Worm (Caenorhabditis elegans) whole organism, L2 larva: ENCODE results near the gene T04B8.5.
"Not testable (repeated sequence)": the region's sequence is repeated elsewhere in the genome, so short reads cannot be mapped to it uniquely, and the experiment has no call there.

Experiments
- C34F6.9 ChIP-seq: fragments of 150-350 bp; optimal IDR thresholded peaks from 2 replicates; lab custom pipeline; 2014; ENCODE audit warnings: missing biosample characterization, missing genetic modification characterization
- F13H6.1 ChIP-seq: sonication (generic microtip); optimal IDR thresholded peaks from 2 replicates; lab custom pipeline; 2016; ENCODE audit warnings: missing genetic modification characterization, missing compliant biosample characterization
- R02D3.7 ChIP-seq: fragments of 150-350 bp; optimal IDR thresholded peaks from 2 replicates; lab custom pipeline; 2014; ENCODE audit warnings: missing biosample characterization, missing genetic modification characterization
- Y55F3AM.14 ChIP-seq: fragments of 200-800 bp; sonication (Bioruptor generic); optimal IDR thresholded peaks from 2 replicates; lab custom pipeline; 2018; ENCODE audit warnings: mild to moderate bottlenecking, missing genetic modification characterization, missing compliant biosample characterization
- alr-1 ChIP-seq: fragments of 150-350 bp; optimal IDR thresholded peaks from 2 replicates; lab custom pipeline; 2014; ENCODE audit warnings: missing biosample characterization, missing genetic modification characterization
- aly-2 ChIP-seq: fragments of 150-350 bp; optimal IDR thresholded peaks from 2 replicates; lab custom pipeline; 2014; ENCODE audit warnings: missing biosample characterization, missing genetic modification characterization
- blmp-1 ChIP-seq: sonication (generic microtip); optimal IDR thresholded peaks from 2 replicates; lab custom pipeline; 2017; ENCODE audit warnings: missing genetic modification characterization, mild to moderate bottlenecking, missing compliant biosample characterization, antibody characterized with exemption, moderate library complexity; ENCODE audit not compliant: insufficient read depth
- ceh-16 ChIP-seq: fragments of 150-350 bp; optimal IDR thresholded peaks from 2 replicates; lab custom pipeline; 2014; ENCODE audit warnings: missing biosample characterization, missing genetic modification characterization
- ceh-82 ChIP-seq: fragments of 150-350 bp; optimal IDR thresholded peaks from 2 replicates; lab custom pipeline; 2014; ENCODE audit warnings: missing biosample characterization, missing genetic modification characterization
- crh-2 ChIP-seq: sonication (generic microtip); optimal IDR thresholded peaks from 2 replicates; lab custom pipeline; 2017; ENCODE audit warnings: missing biosample characterization, missing genetic modification characterization
- dmd-4 ChIP-seq: sonication (generic microtip); optimal IDR thresholded peaks from 2 replicates; lab custom pipeline; 2017; ENCODE audit warnings: missing biosample characterization, missing genetic modification characterization
- fos-1 ChIP-seq: fragments of 150-350 bp; optimal IDR thresholded peaks from 2 replicates; lab custom pipeline; 2014; ENCODE audit warnings: missing biosample characterization, missing genetic modification characterization
- gmeb-1 ChIP-seq: fragments of 150-350 bp; optimal IDR thresholded peaks from 2 replicates; lab custom pipeline; 2014; ENCODE audit warnings: missing biosample characterization, missing genetic modification characterization
- lin-11 ChIP-seq: fragments of 150-350 bp; sonication (generic microtip); optimal IDR thresholded peaks from 2 replicates; lab custom pipeline; 2014; ENCODE audit warnings: missing biosample characterization, missing genetic modification characterization, inconsistent platforms, mixed read lengths
- lin-13 ChIP-seq: fragments of 150-350 bp; optimal IDR thresholded peaks from 2 replicates; lab custom pipeline; 2014; ENCODE audit warnings: missing biosample characterization, missing genetic modification reagents, missing genetic modification characterization
- lsy-2 ChIP-seq, 2 experiments: fragments of 150-350 bp in 1 of 2; sonication (generic microtip) in 1 of 2; optimal IDR thresholded peaks; 2 replicates each; lab custom pipeline; 2014 to 2017; ENCODE audit warnings: missing biosample characterization in 2 of 2, missing genetic modification characterization in 2 of 2
- mab-5 ChIP-seq: fragments of 150-350 bp; optimal IDR thresholded peaks from 2 replicates; lab custom pipeline; 2014; ENCODE audit warnings: missing biosample characterization, missing genetic modification characterization
- mbf-1 ChIP-seq: sonication (generic microtip); optimal IDR thresholded peaks from 2 replicates; lab custom pipeline; 2017; ENCODE audit warnings: missing biosample characterization, missing genetic modification characterization
- mdl-1 ChIP-seq, 2 experiments: fragments of 150-350 bp in 1 of 2; sonication (generic microtip) in 1 of 2; optimal IDR thresholded peaks; 2 replicates each; lab custom pipeline; 2017; ENCODE audit warnings: missing biosample characterization in 2 of 2, missing genetic modification characterization in 2 of 2
- nhr-10 ChIP-seq: sonication (generic microtip); optimal IDR thresholded peaks from 2 replicates; lab custom pipeline; 2017; ENCODE audit warnings: missing biosample characterization, missing genetic modification characterization
- nhr-12 ChIP-seq: fragments of 150-350 bp; optimal IDR thresholded peaks from 2 replicates; lab custom pipeline; 2014; ENCODE audit warnings: missing biosample characterization, missing genetic modification characterization
- nhr-129 ChIP-seq: fragments of 150-350 bp; optimal IDR thresholded peaks from 2 replicates; lab custom pipeline; 2014; ENCODE audit warnings: missing biosample characterization, missing genetic modification characterization
- nhr-21 ChIP-seq: fragments of 150-350 bp; optimal IDR thresholded peaks from 2 replicates; lab custom pipeline; 2014; ENCODE audit warnings: missing biosample characterization, missing genetic modification characterization
- nhr-23 ChIP-seq: fragments of 150-350 bp; optimal IDR thresholded peaks from 2 replicates; lab custom pipeline; 2014; ENCODE audit warnings: missing biosample characterization, missing genetic modification reagents, missing genetic modification characterization
- nhr-237 ChIP-seq: fragments of 150-350 bp; optimal IDR thresholded peaks from 2 replicates; lab custom pipeline; 2014; ENCODE audit warnings: missing biosample characterization, missing genetic modification characterization
- nhr-25 ChIP-seq: fragments of 150-350 bp; sonication (generic microtip); optimal IDR thresholded peaks from 3 replicates; lab custom pipeline; 2014; ENCODE audit warnings: missing biosample characterization, missing genetic modification characterization
- peb-1 ChIP-seq: fragments of 150-350 bp; optimal IDR thresholded peaks from 2 replicates; lab custom pipeline; 2014; ENCODE audit warnings: missing biosample characterization, missing genetic modification characterization
- skn-1 ChIP-seq: sonication (generic microtip); optimal IDR thresholded peaks from 2 replicates; lab custom pipeline; 2017; ENCODE audit warnings: missing biosample characterization, missing genetic modification characterization
- sma-3 ChIP-seq: sonication (generic microtip); optimal IDR thresholded peaks from 2 replicates; lab custom pipeline; 2016; ENCODE audit warnings: missing genetic modification reagents, missing genetic modification characterization, missing compliant biosample characterization
- sma-9 ChIP-seq, 2 experiments: fragments of 150-350 bp in 1 of 2; sonication (generic microtip) in 1 of 2; optimal IDR thresholded peaks; 2 replicates each; lab custom pipeline; 2014 to 2016; ENCODE audit warnings: missing genetic modification characterization in 2 of 2, mild to moderate bottlenecking in 1 of 2, missing biosample characterization in 1 of 2, missing compliant biosample characterization in 1 of 2, missing genetic modification reagents in 1 of 2, moderate library complexity in 1 of 2
- snpc-4 ChIP-seq: fragments of 150-350 bp; optimal IDR thresholded peaks from 2 replicates; lab custom pipeline; 2014; ENCODE audit warnings: missing biosample characterization, missing genetic modification characterization
- unc-55 ChIP-seq: fragments of 150-350 bp; sonication (generic microtip); optimal IDR thresholded peaks from 3 replicates; lab custom pipeline; 2014; ENCODE audit warnings: missing biosample characterization, missing genetic modification reagents, missing genetic modification characterization
- unc-62 ChIP-seq: fragments of 150-350 bp; optimal IDR thresholded peaks from 2 replicates; lab custom pipeline; 2014; ENCODE audit warnings: missing biosample characterization, missing genetic modification reagents, missing genetic modification characterization
- ztf-4 ChIP-seq: fragments of 150-350 bp; optimal IDR thresholded peaks from 2 replicates; lab custom pipeline; 2014; ENCODE audit warnings: missing biosample characterization, missing genetic modification characterization

Gene T04B8.5

DNA sequence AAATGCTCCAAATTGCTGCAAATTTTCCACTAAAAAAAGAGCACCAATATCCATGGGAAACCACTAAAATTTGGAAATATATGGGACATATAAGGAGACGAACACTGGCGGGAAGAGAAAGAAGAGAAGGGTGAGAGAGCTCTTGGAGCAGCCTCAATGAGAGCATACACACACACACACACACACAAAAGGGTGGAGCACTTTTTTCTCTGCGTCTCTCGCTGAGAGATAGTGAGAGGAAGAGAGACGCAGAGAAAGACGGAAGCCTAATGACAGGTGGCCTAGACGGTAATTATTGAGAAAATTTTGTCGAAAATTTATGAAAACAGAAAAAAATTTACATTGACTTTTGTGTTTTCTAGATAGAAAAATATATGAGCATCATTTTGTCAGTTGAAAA is 1.9 kb downstream of the T04B8.5 start:
- TF ChIP-seq skn-1 (no peak), nhr-129 (tag; lab: Kevin White, UChicago) (peak; percentile 35), ceh-16 (tag; lab: Kevin White, UChicago) (no peak), R02D3.7 (tag; lab: Kevin White, UChicago) (no peak), unc-55 (GFP tag; lab: Kevin White, UChicago) (peak; percentile 59), unc-62 (no peak), blmp-1 (no peak), nhr-237 (tag; lab: Kevin White, UChicago) (no peak), nhr-21 (tag; lab: Kevin White, UChicago) (no peak), F13H6.1 (peak; percentile 29), lin-13 (peak; percentile 33), fos-1 (tag; lab: Kevin White, UChicago) (peak; percentile 61), nhr-25 (tag; lab: Kevin White, UChicago) (no peak), mdl-1 (tag; optimal IDR thresholded peaks at IDR 0.05; lab: Kevin White, UChicago) (no peak), mab-5 (peak; percentile 4), lsy-2 (tag; optimal IDR thresholded peaks at IDR 0.05; lab: Kevin White, UChicago) (no peak), sma-9 (GFP tag; optimal IDR thresholded peaks at IDR 0.05; lab: Kevin White, UChicago) (peak; percentile 19), sma-9 (tag; optimal IDR thresholded peaks at IDR 0.05; lab: Kevin White, UChicago) (no peak), C34F6.9 (tag; lab: Kevin White, UChicago) (peak; percentile 43), lin-11 (tag; lab: Kevin White, UChicago) (no peak)
- TF ChIP-seq, all 48 proteins: peak for 8

DNA sequence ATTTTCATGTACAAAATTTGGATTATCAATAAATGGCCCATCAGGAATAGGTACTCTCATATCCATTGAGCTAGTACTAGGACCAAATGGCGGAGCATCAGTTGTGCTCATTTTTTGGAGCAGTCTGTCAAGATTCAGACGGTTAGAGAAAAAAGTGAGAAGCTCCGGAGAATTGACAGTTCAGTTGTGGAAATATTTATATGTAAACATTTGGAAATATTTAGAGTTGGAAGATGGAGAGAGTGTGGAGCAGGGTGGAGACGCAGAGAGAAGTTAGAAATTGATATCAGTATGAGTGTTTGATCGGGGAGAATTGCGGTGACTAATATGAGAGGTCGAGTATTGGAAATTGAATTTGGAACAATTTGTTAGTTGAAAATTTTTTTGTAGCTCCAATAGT is 3.2 kb downstream of the T04B8.5 start:
- peak; percentile 14 for TF ChIP-seq crh-2
- peak; percentile 96 for TF ChIP-seq fos-1 (tag; lab: Kevin White, UChicago)
- TF ChIP-seq nhr-237 (tag; lab: Kevin White, UChicago) = no peak
- peak; percentile 41 for TF ChIP-seq gmeb-1 (tag; lab: Kevin White, UChicago)
- TF ChIP-seq, all 48 proteins: peak for 3

DNA sequence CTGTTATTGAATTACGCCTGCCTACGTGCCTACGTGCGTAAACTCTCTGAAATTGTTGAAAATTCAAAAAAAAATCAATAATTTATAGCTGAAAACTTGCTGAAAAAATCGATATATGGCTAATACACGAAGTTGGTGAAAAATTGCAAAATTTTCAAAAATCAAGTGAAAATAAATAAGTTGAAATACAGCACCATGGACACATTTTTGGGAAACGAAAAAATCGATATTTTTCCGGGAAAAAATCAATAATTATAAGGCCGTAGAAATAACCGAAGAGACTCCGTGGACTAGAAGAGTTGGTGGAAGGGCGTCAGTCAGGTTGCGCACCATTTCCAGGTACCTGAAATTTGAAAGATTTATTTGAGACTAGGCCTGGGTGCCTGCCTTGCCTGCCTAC is 9.6 kb downstream of the T04B8.5 start:
- TF ChIP-seq nhr-12 (tag; lab: Kevin White, UChicago) (no peak), mdl-1 (tag; optimal IDR thresholded peaks at IDR 0.05; lab: Kevin White, UChicago) (no peak), sma-3 (GFP tag; lab: Kevin White, UChicago) (no peak), skn-1 (no peak), ztf-4 (tag; lab: Kevin White, UChicago) (no peak), lsy-2 (tag; optimal IDR thresholded peaks at IDR 0.05; lab: Kevin White, UChicago) (no peak), gmeb-1 (tag; lab: Kevin White, UChicago) (no peak), unc-55 (GFP tag; lab: Kevin White, UChicago) (no peak), blmp-1 (no peak), dmd-4 (no peak), ceh-82 (tag; lab: Kevin White, UChicago) (no peak), alr-1 (tag; lab: Kevin White, UChicago) (no peak)

DNA sequence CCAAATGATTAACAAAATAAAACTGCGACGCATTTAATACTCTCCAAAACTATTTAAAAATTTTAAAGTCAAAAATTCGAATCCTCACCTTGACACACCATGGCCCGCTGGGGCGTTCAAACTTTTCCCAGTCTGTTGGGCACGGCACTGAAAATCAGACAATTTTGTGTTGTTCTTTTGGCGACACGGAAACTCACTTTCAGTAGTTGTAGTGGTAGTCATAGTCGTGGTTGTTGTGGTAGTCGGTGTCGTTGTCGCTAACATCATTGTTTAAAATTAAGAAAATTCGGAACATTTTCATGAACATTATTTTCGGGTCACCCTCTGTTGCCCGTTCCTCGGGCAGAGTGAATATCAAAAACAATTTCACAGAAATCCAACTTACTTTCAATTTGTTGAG is 12.0 kb downstream of the T04B8.5 start, which contains the start of gene clec-118:
TSS of gene clec-118 (minus strand) at position 101 of the 400 bp plus-strand sequence.
- TF ChIP-seq C34F6.9, nhr-237, ztf-4 (tag; lab: Kevin White, UChicago): not testable (repeated sequence)

DNA sequence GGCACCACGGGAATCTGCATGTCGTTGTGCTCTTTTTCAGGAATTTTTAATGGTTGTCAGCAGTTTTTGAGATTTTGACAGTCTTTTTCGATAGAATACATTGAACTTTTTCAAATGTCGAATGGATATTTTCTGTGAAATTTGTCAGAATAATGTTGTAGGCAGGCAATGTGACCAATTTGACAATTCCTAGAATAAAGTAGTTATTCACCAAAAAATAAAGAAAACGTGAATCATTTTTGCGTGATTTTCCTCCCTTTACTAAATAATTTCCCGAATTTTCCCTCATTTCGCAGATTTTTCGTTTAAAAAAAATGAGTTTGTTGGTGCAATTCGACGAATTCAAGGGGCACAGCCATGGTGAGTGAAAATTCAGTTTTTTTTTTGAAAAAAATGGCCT is 15.6 kb downstream of the T04B8.5 start, which contains the start of gene W04H10.1:
TSS of gene W04H10.1 (plus strand) at position 301 of the 400 bp plus-strand sequence.
- TF ChIP-seq mab-5 (no peak), snpc-4 (no peak), lsy-2 (tag; optimal IDR thresholded peaks at IDR 0.05; lab: Kevin White, UChicago) (no peak), Y55F3AM.14 (GFP tag; lab: Kevin White, UChicago) (no peak), nhr-25 (tag; lab: Kevin White, UChicago) (no peak), nhr-10 (no peak), nhr-12 (tag; lab: Kevin White, UChicago) (no peak), peb-1 (no peak), ceh-82 (tag; lab: Kevin White, UChicago) (no peak), mbf-1 (tag; lab: Kevin White, UChicago) (no peak), aly-2 (tag; lab: Kevin White, UChicago) (no peak), nhr-23 (tag; lab: Kevin White, UChicago) (no peak)
